Fruit fly (Drosophila melanogaster): ENCODE results near the gene CG3108.

CG3108 gene

DNA sequence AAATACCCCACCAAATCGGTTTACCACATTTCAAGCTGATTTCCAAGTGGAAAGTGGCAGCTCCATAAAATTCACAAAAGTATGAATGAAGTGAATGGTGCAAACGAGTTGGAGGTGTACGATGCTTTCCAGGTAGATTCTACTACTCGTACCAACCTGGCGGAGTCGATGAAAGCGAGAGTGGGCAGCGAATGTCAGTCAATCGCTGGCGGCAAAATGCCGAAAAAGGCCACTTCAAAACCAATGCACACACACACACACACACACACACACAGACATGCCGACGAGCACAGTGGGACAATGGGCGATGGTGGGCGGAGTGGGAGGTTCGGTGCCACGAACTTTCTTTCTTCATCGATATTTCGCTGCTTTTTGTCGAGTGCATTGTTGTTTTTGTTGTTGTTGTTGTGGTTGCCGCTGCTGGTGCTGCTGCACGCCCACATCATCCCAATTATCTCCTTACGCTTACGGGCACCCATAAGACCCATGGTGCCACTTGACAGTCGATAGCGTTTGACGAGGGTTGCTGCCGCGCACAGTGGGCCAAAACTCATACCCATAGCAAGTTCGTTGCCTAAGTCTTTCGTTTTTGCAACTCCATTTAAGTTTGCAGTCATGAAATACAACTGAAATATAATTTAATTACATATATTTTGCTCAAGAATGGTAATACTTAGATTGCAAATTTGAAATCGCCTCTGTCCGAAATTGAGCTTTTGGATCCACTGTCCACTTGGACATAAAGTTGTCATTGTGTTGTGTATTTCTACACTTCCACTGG lies 2.0 kb upstream of the CG3108 start (continued):
- TF ChIP-seq CG31627 (GFP tag; optimal IDR thresholded peaks at IDR 0.05) (peak; percentile 69), CG6276 (GFP tag; optimal IDR thresholded peaks at IDR 0.05) (peak; percentile 66), OdsH (GFP tag; optimal IDR thresholded peaks at IDR 0.05) (peak; percentile 70), salr (GFP tag; optimal IDR thresholded peaks at IDR 0.05) (peak; percentile 11 to 13), Hr38 (GFP tag; optimal IDR thresholded peaks at IDR 0.05) (no peak), CG8632 (GFP tag; optimal IDR thresholded peaks at IDR 0.05) (peak; percentile 64), CG32006 (GFP tag; optimal IDR thresholded peaks at IDR 0.05) (peak; percentile 89), net (GFP tag; optimal IDR thresholded peaks at IDR 0.05) (peak; percentile 54), Sox14 (GFP tag; optimal IDR thresholded peaks at IDR 0.05) (peak; percentile 69), spab (GFP tag; optimal IDR thresholded peaks at IDR 0.05) (peak; percentile 1), CG8119 (GFP tag; IDR thresholded peaks at IDR 0.05) (peak; percentile 85), pdm3 (GFP tag; optimal IDR thresholded peaks at IDR 0.05) (peak; percentile 74), Met (GFP tag; optimal IDR thresholded peaks at IDR 0.05) (peak; percentile 82), Hr39 (GFP tag; optimal IDR thresholded peaks at IDR 0.05) (peak; percentile 68), CG3032 (tag; optimal IDR thresholded peaks at IDR 0.05) (no peak), CG6163 (GFP tag; IDR thresholded peaks at IDR 0.05) (peak; percentile 72; the same call in 2 of the 3 replicates), CG1621 (tag; optimal IDR thresholded peaks at IDR 0.05) (peak; percentile 28), Sox102F (GFP tag; optimal IDR thresholded peaks at IDR 0.05) (peak; percentile 74)

DNA sequence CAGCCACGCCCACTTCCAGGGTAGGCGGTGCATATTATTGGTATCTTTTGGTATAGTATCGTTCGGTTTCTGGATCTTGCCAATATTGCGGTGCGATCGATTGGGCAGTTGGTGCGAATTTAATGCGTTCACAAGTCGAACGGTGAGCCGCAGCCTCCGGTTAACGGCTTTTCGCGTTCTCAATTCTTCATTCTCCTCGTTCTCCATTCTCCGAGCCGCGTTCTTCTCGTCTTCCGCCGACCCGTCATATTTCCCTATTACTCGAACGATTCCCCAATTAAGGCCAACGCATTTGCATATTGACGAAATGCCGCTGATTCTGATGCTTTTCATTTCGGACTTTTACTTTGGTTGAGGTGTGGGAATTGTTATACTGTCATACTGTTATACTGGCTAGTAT lies 4.9 kb downstream of the CG3108 start, which contains the start of gene CG42264:
Gene CG42264, minus strand, starts transcription at position 101 of the 400 bp plus-strand sequence.
- no peak for TF ChIP-seq lz (GFP tag; optimal IDR thresholded peaks at IDR 0.05)
- no peak for TF ChIP-seq CG8119 (GFP tag; IDR thresholded peaks at IDR 0.05)
- TF ChIP-seq Smox (GFP tag; optimal IDR thresholded peaks at IDR 0.05), result no peak
- TF ChIP-seq OdsH (GFP tag; optimal IDR thresholded peaks at IDR 0.05), result no peak
- no peak for TF ChIP-seq CG6163 (GFP tag; IDR thresholded peaks at IDR 0.05)

DNA sequence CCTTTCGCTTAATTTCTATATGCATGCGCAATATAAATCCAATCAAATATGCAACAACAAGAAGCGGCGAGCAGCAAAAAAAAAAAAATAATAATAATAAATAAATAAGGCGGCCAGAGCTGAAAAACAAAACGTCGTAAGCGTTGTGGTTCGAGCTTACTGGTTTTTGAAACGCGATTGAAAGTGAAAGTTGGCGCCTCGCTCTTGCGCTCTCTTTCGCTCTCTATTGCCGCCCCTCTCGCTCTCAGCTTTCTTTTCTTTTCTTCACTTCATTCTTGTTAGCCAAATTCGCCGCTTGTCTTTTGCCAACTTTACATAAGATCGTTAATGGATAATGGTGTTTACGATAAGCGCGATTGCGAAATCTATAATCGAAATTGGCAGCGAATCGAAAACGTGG lies 9.0 kb downstream of the CG3108 start:
- no peak for TF ChIP-seq Lpt (GFP tag; optimal IDR thresholded peaks at IDR 0.05)
- no peak for TF ChIP-seq fd59A (GFP tag; optimal IDR thresholded peaks at IDR 0.05)
- no peak for TF ChIP-seq pdm3 (GFP tag; optimal IDR thresholded peaks at IDR 0.05)
- TF ChIP-seq Sox102F (GFP tag; optimal IDR thresholded peaks at IDR 0.05), result no peak
- TF ChIP-seq CG9139 (GFP tag; optimal IDR thresholded peaks at IDR 0.05), result no peak
- no peak for TF ChIP-seq svp (GFP tag)
- peak; percentile 90 for TF ChIP-seq Blimp-1 (GFP tag; optimal IDR thresholded peaks at IDR 0.05)
- TF ChIP-seq CG6792 (GFP tag; optimal IDR thresholded peaks at IDR 0.05), result no peak
- no peak for TF ChIP-seq CG11294 (GFP tag; IDR thresholded peaks at IDR 0.05)
- no peak for TF ChIP-seq CG34406 (GFP tag; optimal IDR thresholded peaks at IDR 0.05)
- TF ChIP-seq CG8632 (GFP tag; optimal IDR thresholded peaks at IDR 0.05), result no peak
- no peak for TF ChIP-seq Met (GFP tag; optimal IDR thresholded peaks at IDR 0.05)
- no peak for TF ChIP-seq CG6163 (GFP tag; IDR thresholded peaks at IDR 0.05)
- no peak for TF ChIP-seq ss (GFP tag; optimal IDR thresholded peaks at IDR 0.05)
- TF ChIP-seq Smox (GFP tag; optimal IDR thresholded peaks at IDR 0.05), result no peak
- no peak for TF ChIP-seq Ets21C (GFP tag; optimal IDR thresholded peaks at IDR 0.05)
- TF ChIP-seq Hr4 (GFP tag; optimal IDR thresholded peaks at IDR 0.05), result no peak
- TF ChIP-seq CG6854 (GFP tag; optimal IDR thresholded peaks at IDR 0.05), result peak; percentile 48
- 0 out of 3 replicates have a peak, but pooled peaks have one; percentile 25 for TF ChIP-seq CG8119 (GFP tag; IDR thresholded peaks at IDR 0.05)
- no peak for TF ChIP-seq CG32006 (GFP tag; optimal IDR thresholded peaks at IDR 0.05)

DNA sequence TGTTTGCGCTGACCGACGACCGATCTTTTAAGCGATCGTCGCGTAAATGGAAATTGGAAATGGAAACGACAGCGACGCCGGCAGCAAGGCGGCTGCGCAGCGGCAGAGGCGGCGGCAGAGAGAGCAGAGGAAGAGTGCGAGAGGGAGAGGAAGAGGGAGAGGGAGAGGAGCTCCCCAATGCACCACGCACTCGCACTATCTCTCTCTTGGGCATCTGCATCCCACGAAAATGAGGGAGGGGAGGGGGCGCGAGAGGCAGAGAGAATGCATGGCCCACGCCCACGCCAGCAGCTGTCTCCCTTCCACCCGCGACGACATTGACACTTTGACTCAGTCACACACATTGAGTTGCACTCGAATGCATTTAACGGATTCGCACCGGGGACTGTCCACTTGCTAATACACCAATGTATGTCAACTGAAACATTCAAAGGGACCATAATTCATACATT lies 10.7 kb downstream of the CG3108 start, which contains the start of gene CG3097:
Gene CG3097, minus strand, starts transcription at position 51 of the 452 bp plus-strand sequence.
- TF ChIP-seq salr (GFP tag; optimal IDR thresholded peaks at IDR 0.05) (no peak), CG1621 (tag; optimal IDR thresholded peaks at IDR 0.05) (peak; percentile 13), dsx (GFP tag; optimal IDR thresholded peaks at IDR 0.05; ENCODE audit: poor library complexity, severe bottlenecking) (peak; percentile 31), ss (GFP tag; optimal IDR thresholded peaks at IDR 0.05) (peak; percentile 22 to 30), Hr39 (GFP tag; optimal IDR thresholded peaks at IDR 0.05) (no peak), CG6163 (GFP tag; IDR thresholded peaks at IDR 0.05) (peak; percentile 23; the same call in 1 of the 3 replicates), OdsH (GFP tag; optimal IDR thresholded peaks at IDR 0.05) (no peak), CG11294 (GFP tag; IDR thresholded peaks at IDR 0.05) (0 out of 2 replicates have a peak, but pooled peaks have one; percentile 30), vri (GFP tag; optimal IDR thresholded peaks at IDR 0.05) (no peak), Eip78C (GFP tag) (peak; percentile 51), CG6808 (GFP tag; optimal IDR thresholded peaks at IDR 0.05) (no peak), net (GFP tag; optimal IDR thresholded peaks at IDR 0.05) (peak; percentile 5), eg (GFP tag; IDR thresholded peaks at IDR 0.05) (0 out of 3 replicates have a peak, but pooled peaks have one; percentile 39), CG3919 (GFP tag; optimal IDR thresholded peaks at IDR 0.05) (peak; percentile 10)
